Fruit fly (Drosophila melanogaster): ENCODE measurements around the gene Fdx1.

Gene Fdx1

DNA sequence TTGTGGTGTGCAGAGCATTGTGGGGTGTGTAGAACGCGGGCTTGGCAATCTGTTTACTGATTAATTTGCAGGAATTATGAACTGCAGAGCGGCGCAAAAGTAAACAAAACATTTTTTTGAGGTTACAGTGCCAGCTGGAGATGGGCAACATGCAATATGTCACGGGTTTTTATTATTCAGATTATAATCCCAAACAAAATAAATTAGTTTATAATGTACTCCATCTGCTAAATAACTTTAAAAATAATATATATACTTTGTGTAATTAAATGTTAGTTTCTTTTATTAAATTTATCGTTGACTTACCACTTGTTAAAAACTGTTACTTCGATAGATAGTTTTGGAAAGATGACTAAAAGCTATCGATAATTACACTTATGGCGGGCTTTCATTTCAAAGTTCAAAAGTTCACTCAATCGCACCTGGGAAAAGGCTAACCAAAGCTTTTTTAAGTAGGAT, at the start of gene Fdx1:
TSS of gene Fdx1 (minus strand) at position 332 of the 459 bp plus-strand sequence.
- no peak for TF ChIP-seq EcR (GFP tag; optimal IDR thresholded peaks at IDR 0.05)
- TF ChIP-seq usp (GFP tag; optimal IDR thresholded peaks at IDR 0.05), result no peak
- TF ChIP-seq CG8478 (optimal IDR thresholded peaks at IDR 0.05), result no peak
- TF ChIP-seq psq (optimal IDR thresholded peaks at IDR 0.05), result no peak
- TF ChIP-seq Dll (optimal IDR thresholded peaks at IDR 0.05), result no peak
- TF ChIP-seq pan (optimal IDR thresholded peaks at IDR 0.05), result no peak

DNA sequence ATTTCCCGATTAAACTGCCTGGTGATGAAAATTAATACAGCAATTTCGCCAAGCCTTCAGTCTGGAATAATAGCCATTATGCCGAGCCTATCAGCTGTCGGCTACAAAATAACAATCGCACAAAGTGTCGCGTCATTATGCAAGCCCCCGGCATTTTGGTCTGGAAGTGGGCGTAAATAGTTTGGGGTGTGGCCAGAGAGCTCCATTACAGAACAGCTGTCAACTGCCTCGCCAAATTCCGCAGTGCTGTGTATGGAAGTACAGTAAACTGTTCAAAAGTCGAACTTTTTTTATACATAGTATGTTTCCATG, 49.7 kb upstream of the Fdx1 start:
- TF ChIP-seq usp (GFP tag; optimal IDR thresholded peaks at IDR 0.05) (no peak), psq (optimal IDR thresholded peaks at IDR 0.05) (no peak), pan (optimal IDR thresholded peaks at IDR 0.05) (no peak), EcR (GFP tag; optimal IDR thresholded peaks at IDR 0.05) (no peak), CG8478 (optimal IDR thresholded peaks at IDR 0.05) (no peak), Dll (optimal IDR thresholded peaks at IDR 0.05) (no peak)

DNA sequence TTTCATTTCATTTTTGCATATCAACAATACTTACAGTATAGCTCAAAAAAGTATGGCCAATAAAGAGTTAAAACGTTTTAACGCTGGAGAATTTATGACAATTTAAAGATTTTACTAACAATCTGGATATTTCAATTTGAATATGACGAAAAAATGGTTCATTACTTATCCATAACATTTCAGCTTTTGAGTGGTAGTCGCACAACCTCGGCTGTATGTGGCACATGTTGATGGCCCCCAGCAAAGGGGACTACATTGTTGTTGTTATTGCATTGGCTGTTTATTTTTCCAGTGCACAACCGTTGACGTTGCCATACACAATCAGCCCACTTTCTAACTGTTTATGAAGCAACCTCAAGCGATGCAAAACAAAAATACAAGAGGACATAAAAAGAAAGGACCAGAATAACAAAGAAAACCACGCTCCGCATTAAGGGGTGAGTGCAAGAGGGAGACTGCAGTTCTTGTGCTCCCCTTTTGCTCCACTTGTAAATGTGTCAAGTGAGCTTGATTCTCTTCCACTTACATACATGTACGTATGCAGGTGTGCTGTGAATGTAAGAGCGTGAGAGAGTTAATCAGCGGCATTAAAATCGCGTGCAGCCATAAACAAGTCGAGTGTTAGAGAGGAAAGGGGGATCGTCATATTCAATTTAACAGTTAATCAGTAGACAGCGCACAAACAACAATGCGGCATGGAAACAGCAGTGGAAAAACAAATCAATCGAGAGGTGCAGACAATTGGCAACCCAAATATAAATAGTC, 49.2 kb upstream of the Fdx1 start:
- TF ChIP-seq pan (optimal IDR thresholded peaks at IDR 0.05) (no peak), EcR (GFP tag; optimal IDR thresholded peaks at IDR 0.05) (no peak), usp (GFP tag; optimal IDR thresholded peaks at IDR 0.05) (no peak)

DNA sequence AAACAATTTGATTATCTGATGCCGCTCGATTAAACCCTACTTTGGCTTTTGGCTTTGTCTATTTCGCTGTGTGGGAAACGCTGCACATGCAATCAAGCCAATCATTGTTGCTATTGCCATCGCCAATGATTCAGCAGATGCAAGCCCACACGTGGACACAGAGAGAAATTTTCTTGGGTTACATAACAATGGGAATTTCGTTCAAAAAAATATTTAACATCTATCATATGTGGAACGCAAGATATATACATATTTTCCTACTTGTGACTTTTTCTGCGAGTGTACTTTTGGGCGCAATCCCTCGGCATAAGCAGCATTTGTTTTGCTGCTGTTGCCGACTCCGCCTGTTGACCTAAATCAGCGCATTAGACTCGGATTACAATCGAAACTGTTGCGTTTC, 48.3 kb upstream of the Fdx1 start:
- TF ChIP-seq Dll (optimal IDR thresholded peaks at IDR 0.05) (no peak), psq (optimal IDR thresholded peaks at IDR 0.05) (no peak), EcR (GFP tag; optimal IDR thresholded peaks at IDR 0.05) (no peak), usp (GFP tag; optimal IDR thresholded peaks at IDR 0.05) (no peak), CG8478 (optimal IDR thresholded peaks at IDR 0.05) (no peak), pan (optimal IDR thresholded peaks at IDR 0.05) (no peak)

DNA sequence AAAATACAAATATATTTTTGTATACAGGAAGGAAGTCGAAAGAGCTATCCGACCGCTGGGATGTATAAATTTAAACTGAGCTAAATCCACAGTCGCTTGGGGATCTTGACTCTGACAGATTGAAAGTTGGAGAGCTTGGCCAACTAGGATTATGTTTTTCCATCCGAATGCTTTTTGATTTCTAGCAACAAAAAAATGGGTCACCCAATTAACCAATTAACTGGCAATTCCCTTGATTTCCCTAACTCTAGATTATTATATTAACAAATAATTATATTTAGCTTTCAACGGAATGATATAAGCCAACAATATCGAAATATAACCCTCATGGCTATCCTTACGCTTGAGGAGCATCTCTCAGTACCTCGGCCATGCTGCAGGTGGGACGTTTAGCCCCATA, 46.2 kb upstream of the Fdx1 start, which contains the start of gene CG3982:
TSS of gene CG3982 (minus strand) at position 101 of the 400 bp plus-strand sequence.
- TF ChIP-seq EcR (GFP tag; optimal IDR thresholded peaks at IDR 0.05), result no peak
- TF ChIP-seq pan (optimal IDR thresholded peaks at IDR 0.05), result no peak
- no peak for TF ChIP-seq usp (GFP tag; optimal IDR thresholded peaks at IDR 0.05)
- TF ChIP-seq CG8478 (optimal IDR thresholded peaks at IDR 0.05), result no peak
- no peak for TF ChIP-seq Dll (optimal IDR thresholded peaks at IDR 0.05)
- no peak for TF ChIP-seq psq (optimal IDR thresholded peaks at IDR 0.05)

DNA sequence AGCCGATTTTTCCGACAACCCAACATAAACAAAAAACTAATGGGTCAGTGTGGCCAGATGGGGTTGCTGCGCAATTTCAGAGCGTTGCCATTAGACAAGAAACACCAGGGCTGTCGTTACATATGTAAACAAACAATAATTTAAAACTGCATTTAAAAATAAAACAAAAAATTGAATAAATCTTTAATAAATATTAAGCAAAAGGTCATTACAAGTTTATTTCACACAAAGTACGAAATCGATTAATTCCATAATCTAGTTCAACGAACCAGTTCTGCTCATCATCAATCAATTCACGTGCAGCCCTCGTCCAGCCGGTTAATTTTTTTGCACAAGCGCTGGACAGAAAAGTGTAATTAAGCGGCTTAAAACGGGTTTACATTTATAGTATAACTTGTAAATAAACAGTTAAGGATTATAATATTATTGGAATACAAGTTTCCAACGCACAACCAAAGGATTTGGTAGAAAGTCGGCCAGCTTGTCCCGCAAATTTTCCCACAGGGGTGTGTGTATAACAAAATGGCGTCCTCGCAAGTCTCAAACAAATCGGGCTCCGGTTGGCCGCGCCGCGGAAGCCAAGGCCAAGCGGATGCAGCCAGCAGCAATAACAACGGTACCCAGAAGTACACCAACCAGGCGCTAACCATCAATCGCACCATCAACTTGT, 39.9 kb upstream of the Fdx1 start, which contains the start of the genes CG4022 and Cpsf5:
TSS of gene CG4022 (minus strand) at position 79 of the 670 bp plus-strand sequence.
TSS of gene Cpsf5 (plus strand) at position 285 of the 670 bp plus-strand sequence.
- TF ChIP-seq EcR (GFP tag; optimal IDR thresholded peaks at IDR 0.05), result no peak
- no peak for TF ChIP-seq psq (optimal IDR thresholded peaks at IDR 0.05)
- TF ChIP-seq usp (GFP tag; optimal IDR thresholded peaks at IDR 0.05), result no peak
- TF ChIP-seq CG8478 (optimal IDR thresholded peaks at IDR 0.05), result no peak
- no peak for TF ChIP-seq Dll (optimal IDR thresholded peaks at IDR 0.05)
- no peak for TF ChIP-seq pan (optimal IDR thresholded peaks at IDR 0.05)

DNA sequence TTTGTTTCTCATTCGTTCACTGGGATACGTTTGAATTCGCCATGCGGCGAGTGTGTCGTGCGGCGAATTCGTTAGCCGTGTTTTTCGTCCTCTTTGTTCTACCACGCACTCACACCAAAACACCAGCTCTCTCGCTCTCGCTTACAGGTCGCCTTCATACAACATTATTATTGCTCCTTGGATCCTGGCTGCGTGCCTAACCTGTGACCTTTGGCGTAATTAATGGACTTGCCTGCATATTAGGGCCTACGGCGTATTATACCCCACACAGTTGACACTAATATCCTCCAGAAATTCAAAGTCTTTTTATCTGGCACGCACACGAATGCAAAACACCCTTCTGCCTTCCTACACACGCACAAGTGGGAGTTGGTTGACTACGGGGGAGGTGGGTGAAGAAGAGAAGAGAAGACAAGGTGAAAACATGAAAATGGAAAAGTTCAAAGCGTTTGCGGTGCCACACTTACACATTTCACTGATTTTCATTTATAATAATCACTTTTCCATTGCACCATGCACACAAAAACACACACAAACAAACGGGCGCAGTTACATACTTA, 39.1 kb upstream of the Fdx1 start:
- TF ChIP-seq Dll (optimal IDR thresholded peaks at IDR 0.05) (no peak), EcR (GFP tag; optimal IDR thresholded peaks at IDR 0.05) (no peak), psq (optimal IDR thresholded peaks at IDR 0.05) (no peak), CG8478 (optimal IDR thresholded peaks at IDR 0.05) (no peak), pan (optimal IDR thresholded peaks at IDR 0.05) (no peak), usp (GFP tag; optimal IDR thresholded peaks at IDR 0.05) (no peak)

DNA sequence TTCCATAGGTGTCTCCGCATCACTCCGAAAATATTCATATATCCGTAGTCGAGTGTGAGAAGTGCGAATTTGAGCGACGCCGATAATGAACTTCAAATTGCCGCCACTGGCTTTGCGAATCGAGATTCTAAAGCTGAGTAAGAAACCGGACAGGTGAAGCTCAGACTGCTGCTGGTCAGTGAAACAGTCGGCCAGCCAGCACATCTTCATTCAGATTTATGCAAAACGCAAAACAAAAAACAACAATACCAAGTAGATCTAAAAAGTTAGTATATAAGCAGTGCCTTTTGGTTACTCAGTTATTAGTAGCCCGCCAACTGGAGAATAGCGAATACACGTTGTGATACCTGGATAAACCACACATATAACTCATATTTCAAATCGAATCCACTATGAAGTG, 33.5 kb upstream of the Fdx1 start, which contains the start of gene Cpr67B:
TSS of gene Cpr67B (plus strand) at position 301 of the 400 bp plus-strand sequence.
- TF ChIP-seq CG8478 (optimal IDR thresholded peaks at IDR 0.05), result no peak
- TF ChIP-seq usp (GFP tag; optimal IDR thresholded peaks at IDR 0.05), result no peak
- no peak for TF ChIP-seq EcR (GFP tag; optimal IDR thresholded peaks at IDR 0.05)
- no peak for TF ChIP-seq pan (optimal IDR thresholded peaks at IDR 0.05)
- no peak for TF ChIP-seq psq (optimal IDR thresholded peaks at IDR 0.05)
- no peak for TF ChIP-seq Dll (optimal IDR thresholded peaks at IDR 0.05)

DNA sequence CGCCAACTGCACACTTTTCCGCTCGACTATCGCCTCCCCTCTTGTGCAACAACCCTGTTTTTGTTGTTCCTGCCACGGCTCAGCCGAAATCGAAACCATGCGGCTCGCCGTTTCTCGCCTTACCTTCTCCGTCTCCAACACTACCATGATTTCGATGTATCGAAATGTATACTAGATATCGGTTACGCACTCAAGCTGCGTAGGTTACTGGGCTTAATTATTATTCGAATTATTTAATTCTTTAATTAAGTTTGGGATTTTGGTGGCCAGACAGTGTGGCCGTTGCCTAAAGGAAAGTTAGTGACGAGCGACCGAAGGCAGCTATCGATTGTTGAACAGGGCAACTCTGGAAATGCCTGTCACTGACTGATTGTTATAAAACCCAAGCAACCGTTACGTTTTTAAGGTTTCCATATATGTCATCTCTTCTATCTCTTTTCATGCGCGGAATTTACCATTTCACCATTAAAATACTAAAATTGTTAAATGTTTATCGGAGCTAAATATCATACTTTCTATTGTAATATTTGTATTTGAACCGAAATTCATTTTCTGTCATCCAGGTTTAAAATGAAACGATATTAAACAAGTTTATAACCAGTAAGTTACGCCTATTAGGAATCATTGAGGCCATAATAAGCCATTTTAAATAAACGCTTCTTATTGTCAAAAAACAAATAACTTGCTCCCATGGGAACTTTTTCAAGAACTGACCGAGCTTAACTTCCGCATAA, 31.3 kb upstream of the Fdx1 start, which contains the start of gene eIF4E1:
TSS of gene eIF4E1 (minus strand) at position 304 of the 734 bp plus-strand sequence.
- TF ChIP-seq Dll (optimal IDR thresholded peaks at IDR 0.05) (no peak), EcR (GFP tag; optimal IDR thresholded peaks at IDR 0.05) (no peak), psq (optimal IDR thresholded peaks at IDR 0.05) (no peak), pan (optimal IDR thresholded peaks at IDR 0.05) (no peak), usp (GFP tag; optimal IDR thresholded peaks at IDR 0.05) (no peak), CG8478 (optimal IDR thresholded peaks at IDR 0.05) (no peak)

DNA sequence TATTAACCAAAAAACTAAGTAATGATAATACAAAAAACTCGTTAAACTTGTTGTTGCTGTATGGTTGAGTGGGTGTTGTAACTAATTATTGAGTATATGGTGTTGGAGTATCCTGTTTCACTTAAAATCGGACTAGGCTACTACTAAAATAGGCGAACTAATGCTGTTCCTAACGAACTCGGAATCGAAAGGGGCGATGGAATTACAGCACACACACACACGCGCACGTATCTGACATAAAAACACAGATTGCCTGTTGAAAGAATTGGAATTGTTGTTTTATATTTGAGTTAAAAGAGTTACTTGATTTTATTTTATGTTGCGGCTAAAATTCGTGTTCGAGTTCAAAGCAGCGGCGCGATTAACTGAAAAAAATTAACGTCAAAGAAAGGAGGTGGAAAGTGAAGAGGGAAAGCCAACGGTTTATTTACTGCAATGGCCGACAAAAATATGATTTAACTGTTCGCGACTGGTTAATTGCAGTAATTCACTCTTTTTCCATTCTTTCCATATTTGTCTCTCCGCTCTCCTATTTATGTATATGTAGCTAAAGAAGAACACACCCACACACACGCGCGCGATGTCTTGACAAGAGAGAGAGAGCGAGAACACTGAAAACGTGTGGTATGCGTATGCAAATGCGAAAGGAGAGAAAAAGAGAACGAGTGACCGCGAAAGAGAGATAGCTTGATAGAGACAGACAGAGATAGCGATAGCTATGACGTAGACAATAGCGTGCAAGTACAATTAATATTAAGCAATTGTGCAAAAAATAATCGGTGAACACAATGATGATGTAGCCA, 30.5 kb upstream of the Fdx1 start:
- TF ChIP-seq pan (optimal IDR thresholded peaks at IDR 0.05) (no peak), CG8478 (optimal IDR thresholded peaks at IDR 0.05) (peak; percentile 48)

Data from whole organism.